Worm (Caenorhabditis elegans): ENCODE data around the gene nadk-2.

Gene nadk-2

DNA sequence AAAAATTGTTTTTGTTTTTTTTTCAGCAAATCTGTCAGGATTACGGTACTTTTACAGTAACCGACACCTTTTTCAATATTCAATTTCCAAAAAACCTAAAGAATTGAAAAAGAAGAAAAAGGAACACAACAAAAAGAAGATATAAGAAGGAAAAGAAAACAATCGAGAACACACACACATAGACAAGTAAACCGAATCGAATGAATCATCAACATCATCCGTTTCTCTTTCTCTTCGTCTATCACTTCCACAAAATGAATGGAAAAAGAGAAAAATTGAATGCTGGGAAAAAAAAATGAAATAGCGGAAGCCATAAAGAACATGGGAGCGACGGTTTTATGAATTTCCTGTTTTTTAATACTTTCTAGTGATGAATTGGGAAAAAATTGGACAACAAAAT lies 32.1 kb downstream of the nadk-2 start:
- TF ChIP-seq ceh-13 (GFP tag; optimal IDR thresholded peaks at IDR 0.05) = no peak
- TF ChIP-seq ets-7 (tag; optimal IDR thresholded peaks at IDR 0.05) = no peak
- TF ChIP-seq tbx-37 (GFP tag; conservative IDR thresholded peaks at IDR 0.05) = no peak
- no peak for TF ChIP-seq hmg-4 (GFP tag; optimal IDR thresholded peaks at IDR 0.05)
- TF ChIP-seq scrt-1 (GFP tag; IDR thresholded peaks at IDR 0.05) = no peak
- TF ChIP-seq hnd-1 (tag; optimal IDR thresholded peaks at IDR 0.05) = no peak
- no peak for TF ChIP-seq sea-1 (GFP tag; conservative IDR thresholded peaks at IDR 0.05)
- no peak for TF ChIP-seq flt-1 (GFP tag; IDR thresholded peaks at IDR 0.05)
- no peak for TF ChIP-seq pes-1 (GFP tag; IDR thresholded peaks at IDR 0.05)

DNA sequence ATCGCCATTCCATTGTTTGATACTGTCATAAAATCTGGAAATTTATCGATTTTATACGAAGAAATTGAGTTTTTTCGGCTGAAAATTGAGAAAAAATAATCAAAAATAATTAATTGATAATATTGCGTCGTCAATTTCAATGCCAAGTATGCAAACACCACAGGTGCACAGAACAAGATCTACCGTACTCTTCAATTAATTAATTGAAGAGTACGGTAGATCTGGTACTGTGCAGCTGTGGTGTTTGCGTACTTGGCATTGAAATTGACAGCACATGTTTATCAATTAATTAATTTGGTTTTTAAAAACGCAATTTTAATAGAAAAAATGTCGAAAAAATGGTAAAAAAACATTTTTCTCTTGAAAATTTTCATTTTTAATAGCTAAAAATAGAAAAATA lies 39.5 kb downstream of the nadk-2 start, which contains the start of gene cnt-1:
Gene cnt-1, minus strand, starts transcription at position 36 of the 400 bp plus-strand sequence.
- TF ChIP-seq tra-4 (tag; optimal IDR thresholded peaks at IDR 0.05) (no peak), F13C5.2 (tag; optimal IDR thresholded peaks at IDR 0.05) (no peak), ama-1 (optimal IDR thresholded peaks at IDR 0.05) (no peak), tbx-11 (GFP tag; IDR thresholded peaks at IDR 0.05) (no peak), B0310.2 (tag; optimal IDR thresholded peaks at IDR 0.05) (no peak), tbx-37 (GFP tag; conservative IDR thresholded peaks at IDR 0.05) (no peak), ets-7 (tag; optimal IDR thresholded peaks at IDR 0.05) (no peak)

DNA sequence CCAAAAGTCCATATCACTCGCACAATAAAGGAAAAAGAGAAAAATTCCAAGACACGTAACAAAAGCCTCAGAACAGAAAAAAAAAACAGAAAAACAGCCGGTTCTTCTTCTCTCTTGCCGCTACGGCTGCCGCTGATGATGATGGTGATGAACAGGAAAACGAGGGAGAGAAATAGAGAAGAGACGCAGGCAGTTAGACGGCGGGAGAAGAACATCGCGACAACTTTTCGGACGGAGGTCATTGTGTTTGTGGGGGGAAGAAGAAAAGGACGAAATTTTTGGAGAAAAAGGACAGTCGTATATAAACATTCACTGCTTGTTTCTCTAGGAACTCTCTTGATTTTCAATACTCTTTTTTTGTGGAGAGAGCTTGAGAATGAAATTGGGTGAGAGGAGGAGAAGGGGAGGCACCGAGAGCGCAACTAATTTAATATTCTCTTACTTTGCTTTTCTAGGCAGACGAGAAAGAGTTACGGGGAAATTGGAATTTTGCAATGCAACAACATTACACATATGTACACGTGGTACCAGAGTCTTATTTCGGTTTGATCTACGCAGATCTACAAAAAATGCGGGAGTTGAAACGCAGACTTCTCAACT lies 40.3 kb downstream of the nadk-2 start:
- no peak for TF ChIP-seq hmg-4 (GFP tag; optimal IDR thresholded peaks at IDR 0.05)
- TF ChIP-seq scrt-1 (GFP tag; IDR thresholded peaks at IDR 0.05) = no peak
- TF ChIP-seq hmbx-1 (tag; optimal IDR thresholded peaks at IDR 0.05) = no peak
- no peak for TF ChIP-seq ceh-36 (tag; optimal IDR thresholded peaks at IDR 0.05)
- TF ChIP-seq F13C5.2 (tag; optimal IDR thresholded peaks at IDR 0.05) = no peak

DNA sequence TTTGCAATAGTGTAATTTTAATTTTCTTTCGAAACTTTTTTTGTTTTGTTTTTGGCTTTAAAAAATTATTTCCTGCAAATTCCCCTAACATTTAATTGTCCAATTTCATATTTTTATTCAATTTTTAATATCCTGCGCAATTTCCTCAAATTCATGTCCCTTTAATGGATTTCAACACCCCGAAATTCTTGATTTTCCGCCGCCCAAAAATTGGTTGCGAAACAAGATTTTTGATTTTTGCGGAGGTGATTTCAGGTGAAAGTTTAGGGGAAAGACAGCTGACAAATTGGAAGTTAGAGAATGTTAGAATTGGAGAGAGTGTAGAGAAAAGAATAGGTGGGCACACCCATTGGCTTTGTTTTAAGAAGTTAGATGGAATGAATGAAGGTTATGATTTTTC lies 45.6 kb downstream of the nadk-2 start:
- TF ChIP-seq F13C5.2 (tag; optimal IDR thresholded peaks at IDR 0.05) (no peak), scrt-1 (GFP tag; IDR thresholded peaks at IDR 0.05) (no peak), tbx-11 (GFP tag; IDR thresholded peaks at IDR 0.05) (no peak), ceh-36 (tag; optimal IDR thresholded peaks at IDR 0.05) (no peak)

DNA sequence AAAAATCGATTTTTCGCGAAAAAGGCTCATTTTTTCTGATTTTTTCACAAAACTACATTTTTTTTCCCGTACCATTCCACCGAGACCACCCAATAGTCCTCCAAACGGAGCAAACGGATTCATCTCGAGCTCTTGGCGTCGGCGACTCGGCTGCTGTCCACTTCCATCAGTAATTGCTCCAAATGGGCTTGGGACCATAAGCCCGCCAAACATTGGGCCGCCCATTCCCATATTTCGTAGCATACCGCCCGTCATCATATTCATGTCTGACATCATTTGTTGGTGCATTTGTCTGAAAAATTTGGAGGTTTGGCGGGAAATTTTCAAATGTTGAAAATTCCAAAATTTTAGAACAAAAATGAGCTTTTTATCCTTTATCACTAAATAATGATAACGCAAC lies 49.3 kb downstream of the nadk-2 start:
- TF ChIP-seq F13C5.2 (tag; optimal IDR thresholded peaks at IDR 0.05) (no peak), aly-1 (tag; optimal IDR thresholded peaks at IDR 0.05) (no peak), tra-4 (tag; optimal IDR thresholded peaks at IDR 0.05) (no peak), hmbx-1 (tag; optimal IDR thresholded peaks at IDR 0.05) (no peak), tbx-11 (GFP tag; IDR thresholded peaks at IDR 0.05) (no peak), hmg-4 (GFP tag; optimal IDR thresholded peaks at IDR 0.05) (no peak), hnd-1 (tag; optimal IDR thresholded peaks at IDR 0.05) (no peak), ama-1 (optimal IDR thresholded peaks at IDR 0.05) (no peak), ceh-13 (GFP tag; optimal IDR thresholded peaks at IDR 0.05) (no peak), ceh-36 (tag; optimal IDR thresholded peaks at IDR 0.05) (no peak), B0310.2 (tag; optimal IDR thresholded peaks at IDR 0.05) (no peak), scrt-1 (GFP tag; IDR thresholded peaks at IDR 0.05) (no peak), flt-1 (GFP tag; IDR thresholded peaks at IDR 0.05) (no peak), sea-1 (GFP tag; conservative IDR thresholded peaks at IDR 0.05) (no peak), ets-7 (tag; optimal IDR thresholded peaks at IDR 0.05) (no peak), pes-1 (GFP tag; IDR thresholded peaks at IDR 0.05) (no peak), tbx-37 (GFP tag; conservative IDR thresholded peaks at IDR 0.05) (no peak)

DNA sequence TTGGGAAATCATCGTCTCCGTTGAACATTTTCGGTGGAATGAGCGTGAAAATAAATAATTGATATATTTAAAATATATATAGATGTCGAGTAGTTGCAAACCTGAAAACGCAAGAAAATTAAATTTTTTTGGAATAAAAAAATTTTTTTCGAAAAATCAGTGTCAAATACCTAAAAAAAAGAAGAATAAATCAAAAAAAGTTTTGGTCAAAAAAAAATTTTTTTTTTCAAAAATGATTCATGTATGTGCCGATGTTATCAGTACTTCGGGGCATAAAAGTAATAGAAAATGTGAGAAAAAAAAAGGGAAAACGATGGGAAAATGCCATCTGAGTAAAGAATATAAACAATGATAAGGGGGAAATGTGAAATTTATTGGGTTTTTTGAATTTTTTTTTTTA lies 50.5 kb downstream of the nadk-2 start, which contains the start of gene Y17G7B.17:
Gene Y17G7B.17, minus strand, starts transcription at position 101 of the 400 bp plus-strand sequence.
- TF ChIP-seq scrt-1 (GFP tag; IDR thresholded peaks at IDR 0.05) = no peak
- no peak for TF ChIP-seq hmbx-1 (tag; optimal IDR thresholded peaks at IDR 0.05)
- no peak for TF ChIP-seq flt-1 (GFP tag; IDR thresholded peaks at IDR 0.05)
- TF ChIP-seq ama-1 (optimal IDR thresholded peaks at IDR 0.05) = no peak
- TF ChIP-seq ceh-36 (tag; optimal IDR thresholded peaks at IDR 0.05) = no peak
- no peak for TF ChIP-seq pes-1 (GFP tag; IDR thresholded peaks at IDR 0.05)

DNA sequence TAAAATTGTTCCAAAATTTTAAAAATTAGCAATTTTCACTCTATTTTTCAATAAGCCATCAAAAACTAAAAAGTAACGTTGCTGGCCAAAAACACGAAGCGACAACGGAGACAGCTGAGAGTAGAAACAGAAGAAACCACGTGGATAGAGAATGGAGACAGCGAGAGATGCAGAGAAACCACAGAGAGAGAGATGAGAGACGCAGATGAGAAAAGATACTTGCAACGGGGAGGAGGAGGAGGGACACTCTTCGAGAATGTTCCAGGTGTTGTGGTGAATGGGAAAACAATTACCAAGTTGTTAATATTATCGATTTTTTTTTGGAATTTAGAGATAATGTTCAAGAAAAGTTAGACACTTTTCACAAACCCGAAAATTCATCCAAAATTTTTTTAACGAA lies 53.0 kb downstream of the nadk-2 start:
- peak; percentile 24; the same call in 1 of the 2 replicates for TF ChIP-seq flt-1 (GFP tag; IDR thresholded peaks at IDR 0.05)
- TF ChIP-seq ets-7 (tag; optimal IDR thresholded peaks at IDR 0.05) = no peak
- no peak for TF ChIP-seq hnd-1 (tag; optimal IDR thresholded peaks at IDR 0.05)
- peak; percentile 33 for TF ChIP-seq B0310.2 (tag; optimal IDR thresholded peaks at IDR 0.05)
- peak; percentile 46 for TF ChIP-seq hmg-4 (GFP tag; optimal IDR thresholded peaks at IDR 0.05)
- TF ChIP-seq F13C5.2 (tag; optimal IDR thresholded peaks at IDR 0.05) = peak; percentile 73
- no peak for TF ChIP-seq tbx-37 (GFP tag; conservative IDR thresholded peaks at IDR 0.05)
- no peak for TF ChIP-seq sea-1 (GFP tag; conservative IDR thresholded peaks at IDR 0.05)
- TF ChIP-seq aly-1 (tag; optimal IDR thresholded peaks at IDR 0.05) = no peak
- TF ChIP-seq pes-1 (GFP tag; IDR thresholded peaks at IDR 0.05) = no peak
- no peak for TF ChIP-seq hmbx-1 (tag; optimal IDR thresholded peaks at IDR 0.05)
- TF ChIP-seq ama-1 (optimal IDR thresholded peaks at IDR 0.05) = no peak
- peak; percentile 22 for TF ChIP-seq ceh-36 (tag; optimal IDR thresholded peaks at IDR 0.05)
- no peak for TF ChIP-seq ceh-13 (GFP tag; optimal IDR thresholded peaks at IDR 0.05)
- no peak for TF ChIP-seq tra-4 (tag; optimal IDR thresholded peaks at IDR 0.05)
- TF ChIP-seq scrt-1 (GFP tag; IDR thresholded peaks at IDR 0.05) = no peak
- no peak for TF ChIP-seq tbx-11 (GFP tag; IDR thresholded peaks at IDR 0.05)

DNA sequence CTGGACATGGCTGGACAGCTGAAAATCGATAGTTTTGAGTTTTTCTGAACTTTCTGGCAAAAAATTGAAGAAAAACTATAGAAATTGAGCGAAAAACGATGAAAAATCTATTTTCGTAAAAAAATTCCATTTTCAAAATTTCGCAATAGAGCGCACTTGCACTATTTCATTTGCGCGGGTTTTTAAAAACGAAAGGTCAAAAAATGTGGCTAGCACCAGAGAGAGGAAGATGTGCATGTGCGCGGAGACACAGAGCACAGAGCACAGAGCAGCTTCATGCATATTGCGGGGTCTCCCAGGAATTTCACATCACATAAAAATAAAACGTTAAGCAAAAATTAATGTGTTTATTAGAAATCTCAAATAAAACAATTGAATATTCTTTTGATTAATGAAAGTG lies 58.5 kb downstream of the nadk-2 start, which contains the start of gene Y17G7B.18:
Gene Y17G7B.18, minus strand, starts transcription at position 18 of the 400 bp plus-strand sequence.
- TF ChIP-seq tra-4 (tag; optimal IDR thresholded peaks at IDR 0.05) (no peak), F13C5.2 (tag; optimal IDR thresholded peaks at IDR 0.05) (peak; percentile 64)
